Fruit fly (Drosophila melanogaster): ENCODE measurements around the gene CG14551.

The CG14551 gene

DNA sequence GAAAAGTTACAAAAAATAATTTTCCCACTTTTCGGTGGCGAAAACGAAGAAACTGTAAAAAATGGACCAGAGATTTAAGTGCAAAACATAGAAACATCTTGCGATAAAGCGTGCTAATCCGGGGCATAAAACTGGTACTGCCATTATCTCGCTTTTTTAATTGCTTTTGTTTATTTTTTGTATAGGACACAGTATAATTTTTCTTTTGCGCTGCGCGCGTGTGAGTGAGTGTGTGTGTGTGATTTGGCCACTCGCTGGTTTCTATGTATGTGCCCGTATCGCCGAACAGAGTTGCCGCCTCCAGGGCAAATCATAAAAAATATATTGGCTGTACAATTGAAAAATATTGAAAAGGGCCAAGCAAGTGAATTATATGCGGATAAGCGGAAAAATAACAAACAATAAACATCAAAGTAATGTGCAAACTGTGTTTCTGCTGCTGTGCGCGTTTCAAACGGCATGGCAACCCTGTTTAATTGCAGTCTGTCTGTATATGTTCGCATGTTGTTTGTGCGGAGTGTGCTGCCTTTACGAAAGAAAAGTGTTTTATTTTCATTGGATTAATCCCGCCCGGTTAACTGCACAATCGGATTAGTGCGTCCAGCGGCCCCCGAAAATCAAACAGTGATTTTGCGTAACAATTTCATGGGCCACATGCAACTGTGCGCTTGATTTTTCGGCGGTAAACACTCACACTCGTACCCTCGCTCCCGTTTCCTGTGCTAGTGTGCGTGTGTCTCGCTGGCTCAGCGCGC lies 20.5 kb downstream of the CG14551 start (continued):
- TF ChIP-seq CG15514 (GFP tag; optimal IDR thresholded peaks at IDR 0.05) (peak; percentile 86), dan (GFP tag; IDR thresholded peaks at IDR 0.05) (peak; percentile 83), dm (GFP tag; optimal IDR thresholded peaks at IDR 0.05) (peak; percentile 97), grn (GFP tag; optimal IDR thresholded peaks at IDR 0.05) (peak; percentile 71), fd64A (GFP tag; optimal IDR thresholded peaks at IDR 0.05) (peak; percentile 82), CG12659 (GFP tag; optimal IDR thresholded peaks at IDR 0.05) (peak; percentile 97), PHDP (tag; optimal IDR thresholded peaks at IDR 0.05) (peak; percentile 96), CG17328 (GFP tag; IDR thresholded peaks at IDR 0.05) (peak; percentile 98), CG7271 (tag; optimal IDR thresholded peaks at IDR 0.05) (peak; percentile 69), NFAT (GFP tag; IDR thresholded peaks at IDR 0.05) (peak; percentile 96), Nf-YA (GFP tag; IDR thresholded peaks at IDR 0.05) (peak; percentile 91), ken (GFP tag; IDR thresholded peaks at IDR 0.05) (peak; percentile 97), CG17359 (tag; optimal IDR thresholded peaks at IDR 0.05) (peak; percentile 96), mld (GFP tag; IDR thresholded peaks at IDR 0.05; ENCODE audit: partially characterized antibody) (no peak), CG2678 (tag; optimal IDR thresholded peaks at IDR 0.05) (peak; percentile 96), CG6254 (GFP tag; optimal IDR thresholded peaks at IDR 0.05) (peak; percentile 93), ac (GFP tag; optimal IDR thresholded peaks at IDR 0.05) (peak; percentile 86), Rx (GFP tag; IDR thresholded peaks at IDR 0.05) (peak; percentile 97), tio (GFP tag; optimal IDR thresholded peaks at IDR 0.05) (peak; percentile 97), lab (GFP tag; optimal IDR thresholded peaks at IDR 0.05) (peak; percentile 98), Nf-YB (GFP tag; optimal IDR thresholded peaks at IDR 0.05) (peak; percentile 81), mirr (GFP tag; optimal IDR thresholded peaks at IDR 0.05) (peak; percentile 88), Sry-β (GFP tag; optimal IDR thresholded peaks at IDR 0.05) (peak; percentile 50), disco-r (GFP tag; optimal IDR thresholded peaks at IDR 0.05) (peak; percentile 97), Doc3 (GFP tag; IDR thresholded peaks at IDR 0.05; ENCODE audit: partially characterized antibody) (no peak), Dref (GFP tag; IDR thresholded peaks at IDR 0.05) (0 out of 2 replicates have a peak, but pooled peaks have one; percentile 35), chinmo (GFP tag; IDR thresholded peaks at IDR 0.05; ENCODE audit: partially characterized antibody) (0 out of 4 replicates have a peak, but pooled peaks have one; percentile 35), CG9215 (GFP tag; IDR thresholded peaks at IDR 0.05) (peak; percentile 93), CG12104 (GFP tag; optimal IDR thresholded peaks at IDR 0.05) (peak; percentile 92), pita (GFP tag; optimal IDR thresholded peaks at IDR 0.05) (no peak), trem (tag; optimal IDR thresholded peaks at IDR 0.05) (peak; percentile 87), CG17912 (GFP tag; optimal IDR thresholded peaks at IDR 0.05) (peak; percentile 71), CG18476 (GFP tag; optimal IDR thresholded peaks at IDR 0.05) (peak; percentile 94), ro (GFP tag; IDR thresholded peaks at IDR 0.05) (peak; percentile 89), kah (GFP tag; optimal IDR thresholded peaks at IDR 0.05) (peak; percentile 79), CG15601 (tag; optimal IDR thresholded peaks at IDR 0.05) (peak; percentile 87), jing (GFP tag; optimal IDR thresholded peaks at IDR 0.05) (peak; percentile 96), sc (optimal IDR thresholded peaks at IDR 0.05) (no peak), sc (GFP tag; optimal IDR thresholded peaks at IDR 0.05) (peak; percentile 94), CoRest (tag; optimal IDR thresholded peaks at IDR 0.05) (peak; percentile 96), phol (tag; optimal IDR thresholded peaks at IDR 0.05) (peak; percentile 95), CG7963 (GFP tag; IDR thresholded peaks at IDR 0.05; ENCODE audit: partially characterized antibody) (no peak), CG18764 (GFP tag; optimal IDR thresholded peaks at IDR 0.05) (peak; percentile 96), CG31365 (tag; optimal IDR thresholded peaks at IDR 0.05) (peak; percentile 82), CG13287 (GFP tag; IDR thresholded peaks at IDR 0.05; ENCODE audit: partially characterized antibody) (no peak), Scr (GFP tag; IDR thresholded peaks at IDR 0.05; ENCODE audit: partially characterized antibody) (no peak), CG7786 (GFP tag; optimal IDR thresholded peaks at IDR 0.05) (peak; percentile 97), Mad (GFP tag; optimal IDR thresholded peaks at IDR 0.05) (peak; percentile 95)

Data from whole organism, embryonic.